Worm (Caenorhabditis elegans): ENCODE results near the gene F42A10.7.

F42A10.7 gene

DNA sequence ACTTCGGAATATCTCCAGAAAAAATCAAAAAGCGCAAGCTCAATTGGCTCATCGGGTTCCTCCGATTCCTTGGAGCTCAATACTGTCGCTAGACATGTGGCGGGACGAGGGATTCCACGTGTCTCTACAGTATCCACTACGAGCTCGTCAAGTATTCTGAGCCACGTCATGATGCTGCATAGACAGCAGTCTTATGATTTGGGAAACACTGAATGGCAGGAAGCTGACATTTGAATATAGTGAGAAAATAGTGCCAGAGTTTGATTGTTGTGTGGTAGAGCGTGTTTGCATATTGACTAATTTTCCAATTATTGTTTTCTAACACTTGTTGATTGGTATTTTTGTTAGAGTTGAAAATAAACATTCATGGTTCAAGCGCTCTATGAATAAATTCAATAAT lies 15.1 kb downstream of the F42A10.7 start:
- TF ChIP-seq klf-2 (GFP tag; conservative IDR thresholded peaks at IDR 0.05) (no peak), ztf-23 (GFP tag; IDR thresholded peaks at IDR 0.05) (no peak), ztf-29 (GFP tag; IDR thresholded peaks at IDR 0.05) (no peak), ref-1 (GFP tag; conservative IDR thresholded peaks at IDR 0.05) (no peak), tab-1 (GFP tag; IDR thresholded peaks at IDR 0.05) (no peak), flt-1 (GFP tag; IDR thresholded peaks at IDR 0.05) (no peak)

DNA sequence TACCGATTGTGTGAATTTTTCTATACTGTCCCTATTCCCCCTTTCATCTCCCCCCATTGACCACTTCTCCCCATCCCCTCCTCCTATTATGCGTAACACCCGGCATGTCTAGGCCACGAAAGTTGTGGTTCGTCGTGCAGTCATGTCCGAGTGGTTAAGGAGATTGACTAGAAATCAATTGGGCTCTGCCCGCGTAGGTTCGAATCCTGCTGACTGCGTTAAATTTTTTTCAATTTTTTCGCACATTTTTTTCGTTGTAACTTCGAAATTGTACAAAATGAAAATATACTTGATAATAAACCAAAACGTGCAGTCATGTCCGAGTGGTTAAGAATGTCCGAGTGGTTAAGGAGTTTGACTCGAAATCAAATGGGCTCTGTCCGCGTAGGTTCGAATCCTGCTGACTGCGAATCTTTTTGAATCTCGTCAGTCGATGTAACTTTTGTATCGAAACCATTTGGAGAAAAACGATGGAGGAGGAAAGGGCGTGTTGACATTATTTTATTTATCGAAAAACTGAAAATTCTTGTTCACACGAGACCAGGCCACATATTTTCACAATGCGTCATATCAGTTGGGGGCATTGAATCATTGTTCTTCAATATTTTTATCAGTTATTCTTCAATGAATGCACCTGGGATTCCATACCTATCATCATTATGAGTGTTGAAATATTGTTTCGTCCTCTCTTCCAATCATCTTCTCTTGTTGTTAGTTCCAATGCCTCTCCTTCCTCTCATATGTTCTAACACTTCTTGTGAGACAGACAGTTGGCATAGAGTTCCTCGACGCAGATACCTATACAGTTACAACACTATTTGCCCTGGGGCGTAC lies 19.6 kb downstream of the F42A10.7 start, which contains the start of gene nfm-1:
nfm-1 (plus strand) TSS at position 812 of the 834 bp plus-strand sequence.
- TF ChIP-seq tab-1 (GFP tag; IDR thresholded peaks at IDR 0.05) (peak; percentile 93), T22C8.4 (GFP tag; IDR thresholded peaks at IDR 0.05) (peak; percentile 90), ztf-29 (GFP tag; IDR thresholded peaks at IDR 0.05) (peak; percentile 95), klf-2 (GFP tag; conservative IDR thresholded peaks at IDR 0.05) (peak; percentile 88), ref-1 (GFP tag; conservative IDR thresholded peaks at IDR 0.05) (peak; percentile 89), flt-1 (GFP tag; IDR thresholded peaks at IDR 0.05) (peak; percentile 96), cog-1 (tag; optimal IDR thresholded peaks at IDR 0.05) (peak; percentile 89), ztf-23 (GFP tag; IDR thresholded peaks at IDR 0.05) (peak; percentile 95), med-1 (GFP tag; optimal IDR thresholded peaks at IDR 0.05; ENCODE audit: insufficient read depth) (peak; percentile 60)

DNA sequence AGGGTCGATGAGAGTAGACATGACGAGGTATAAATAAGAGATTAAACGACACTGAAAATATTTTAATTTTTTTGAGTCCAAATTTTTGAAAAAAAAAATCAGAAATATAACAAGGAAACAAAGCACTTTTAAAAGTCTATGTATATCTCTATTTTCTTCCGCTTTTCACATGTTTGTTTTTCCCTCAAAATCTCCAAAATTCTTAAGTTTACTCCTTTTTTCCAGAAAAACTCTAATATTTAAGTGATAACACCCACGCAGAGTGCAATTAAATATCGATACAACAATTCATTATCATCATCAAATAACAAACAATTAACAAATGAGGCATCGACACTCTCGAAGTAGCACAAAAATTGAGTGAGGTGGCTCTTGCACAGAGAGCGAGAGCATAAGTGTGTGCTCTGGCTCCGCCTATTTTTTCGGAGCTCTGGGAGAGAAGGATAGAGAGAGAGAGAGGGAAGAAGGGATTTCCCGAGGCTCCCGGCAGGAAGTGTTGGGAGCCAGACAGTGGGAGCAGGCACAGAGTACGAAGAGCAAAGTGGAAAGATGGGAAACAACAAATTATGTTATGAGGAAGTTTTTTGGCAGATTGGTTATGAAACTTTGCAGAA lies 20.7 kb downstream of the F42A10.7 start, which contains the start of gene anmt-2:
anmt-2 (minus strand) TSS at position 51 of the 614 bp plus-strand sequence.
- TF ChIP-seq ztf-29 (GFP tag; IDR thresholded peaks at IDR 0.05) (no peak), med-1 (GFP tag; optimal IDR thresholded peaks at IDR 0.05; ENCODE audit: insufficient read depth) (no peak), ztf-23 (GFP tag; IDR thresholded peaks at IDR 0.05) (no peak), tab-1 (GFP tag; IDR thresholded peaks at IDR 0.05) (no peak), cog-1 (tag; optimal IDR thresholded peaks at IDR 0.05) (no peak), klf-2 (GFP tag; conservative IDR thresholded peaks at IDR 0.05) (no peak), flt-1 (GFP tag; IDR thresholded peaks at IDR 0.05) (no peak), ref-1 (GFP tag; conservative IDR thresholded peaks at IDR 0.05) (no peak), T22C8.4 (GFP tag; IDR thresholded peaks at IDR 0.05) (no peak)

DNA sequence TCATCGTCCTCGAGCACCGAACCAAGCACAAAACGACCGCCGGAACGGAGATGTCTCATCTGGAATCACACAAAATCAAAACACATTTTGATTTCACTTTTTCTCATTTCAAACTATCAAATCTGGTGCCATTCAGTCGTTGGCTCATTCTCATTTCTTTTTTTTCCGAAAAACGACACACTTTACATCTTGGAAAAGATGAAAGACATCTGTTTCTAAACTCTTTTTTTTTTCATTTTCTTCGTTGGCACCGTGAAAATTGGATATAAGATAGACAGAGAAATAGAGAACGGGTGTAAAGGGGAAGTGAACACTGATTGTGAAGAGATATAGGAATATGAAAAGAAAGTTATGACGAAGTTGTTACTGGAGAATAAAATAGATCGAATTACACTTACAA lies 22.7 kb downstream of the F42A10.7 start:
- TF ChIP-seq ztf-23 (GFP tag; IDR thresholded peaks at IDR 0.05): no peak
- no peak for TF ChIP-seq klf-2 (GFP tag; conservative IDR thresholded peaks at IDR 0.05)
- no peak for TF ChIP-seq cog-1 (tag; optimal IDR thresholded peaks at IDR 0.05)
- no peak for TF ChIP-seq flt-1 (GFP tag; IDR thresholded peaks at IDR 0.05)
- TF ChIP-seq tab-1 (GFP tag; IDR thresholded peaks at IDR 0.05): no peak
- no peak for TF ChIP-seq ref-1 (GFP tag; conservative IDR thresholded peaks at IDR 0.05)
- TF ChIP-seq ztf-29 (GFP tag; IDR thresholded peaks at IDR 0.05): no peak
- no peak for TF ChIP-seq T22C8.4 (GFP tag; IDR thresholded peaks at IDR 0.05)
- no peak for TF ChIP-seq med-1 (GFP tag; optimal IDR thresholded peaks at IDR 0.05; ENCODE audit: insufficient read depth)

DNA sequence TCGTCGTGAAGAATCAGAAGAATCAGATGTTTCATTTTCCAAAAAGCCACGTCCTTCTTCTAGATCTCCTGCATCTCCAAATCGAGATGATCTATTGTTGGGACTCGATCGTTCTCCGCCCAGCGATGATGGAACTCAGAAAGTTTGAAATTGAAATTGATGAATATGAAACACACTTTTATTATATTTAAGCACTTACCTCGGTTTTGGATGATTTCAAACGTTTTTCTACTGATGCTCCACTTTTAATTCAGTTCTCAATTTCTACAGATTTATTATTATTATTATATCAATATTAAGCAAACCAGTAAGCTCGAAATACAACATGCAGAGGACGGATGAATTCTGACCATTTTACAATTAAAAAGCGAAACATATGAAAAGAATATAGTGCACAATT lies 23.9 kb downstream of the F42A10.7 start:
- no peak for TF ChIP-seq flt-1 (GFP tag; IDR thresholded peaks at IDR 0.05)
- no peak for TF ChIP-seq cog-1 (tag; optimal IDR thresholded peaks at IDR 0.05)
- no peak for TF ChIP-seq ref-1 (GFP tag; conservative IDR thresholded peaks at IDR 0.05)
- TF ChIP-seq T22C8.4 (GFP tag; IDR thresholded peaks at IDR 0.05): no peak
- no peak for TF ChIP-seq tab-1 (GFP tag; IDR thresholded peaks at IDR 0.05)
- no peak for TF ChIP-seq ztf-29 (GFP tag; IDR thresholded peaks at IDR 0.05)
- TF ChIP-seq ztf-23 (GFP tag; IDR thresholded peaks at IDR 0.05): no peak
- TF ChIP-seq med-1 (GFP tag; optimal IDR thresholded peaks at IDR 0.05; ENCODE audit: insufficient read depth): no peak
- no peak for TF ChIP-seq klf-2 (GFP tag; conservative IDR thresholded peaks at IDR 0.05)

DNA sequence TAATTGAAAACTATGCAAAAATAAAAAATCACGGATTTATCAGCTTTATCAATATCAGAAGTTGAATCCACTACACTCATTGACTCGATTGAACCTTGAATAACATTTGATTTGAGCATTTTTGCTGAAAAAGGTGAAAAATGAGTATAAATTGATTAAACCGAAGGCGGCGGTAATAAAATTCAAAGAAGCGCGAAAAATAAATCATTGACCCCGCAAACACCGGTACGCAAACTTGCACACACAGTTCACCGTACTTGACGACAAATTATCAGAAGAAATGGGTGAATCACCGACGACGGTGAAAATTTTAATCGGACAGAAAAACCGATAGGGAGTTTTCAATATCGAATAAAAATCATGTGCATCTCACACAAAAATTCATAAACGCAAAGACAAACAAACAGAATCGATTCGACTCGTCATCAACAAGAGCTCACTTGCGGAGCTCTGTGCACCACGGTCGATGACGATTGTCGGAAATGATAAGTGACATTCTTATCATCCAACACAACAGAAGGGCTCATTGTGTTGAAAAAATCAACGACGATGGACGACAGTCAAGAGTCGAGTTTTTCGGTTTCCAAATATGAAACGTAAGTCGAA lies 28.9 kb downstream of the F42A10.7 start, which contains the start of the genes wht-7 and Y42G9A.1:
wht-7 (minus strand) TSS at position 131 of the 606 bp plus-strand sequence.
Y42G9A.1 (plus strand) TSS at position 495 of the 606 bp plus-strand sequence.
- TF ChIP-seq tab-1 (GFP tag; IDR thresholded peaks at IDR 0.05): no peak
- TF ChIP-seq med-1 (GFP tag; optimal IDR thresholded peaks at IDR 0.05; ENCODE audit: insufficient read depth): no peak
- no peak for TF ChIP-seq T22C8.4 (GFP tag; IDR thresholded peaks at IDR 0.05)
- no peak for TF ChIP-seq ref-1 (GFP tag; conservative IDR thresholded peaks at IDR 0.05)
- TF ChIP-seq ztf-29 (GFP tag; IDR thresholded peaks at IDR 0.05): no peak
- no peak for TF ChIP-seq klf-2 (GFP tag; conservative IDR thresholded peaks at IDR 0.05)
- no peak for TF ChIP-seq flt-1 (GFP tag; IDR thresholded peaks at IDR 0.05)
- no peak for TF ChIP-seq cog-1 (tag; optimal IDR thresholded peaks at IDR 0.05)
- no peak for TF ChIP-seq ztf-23 (GFP tag; IDR thresholded peaks at IDR 0.05)

DNA sequence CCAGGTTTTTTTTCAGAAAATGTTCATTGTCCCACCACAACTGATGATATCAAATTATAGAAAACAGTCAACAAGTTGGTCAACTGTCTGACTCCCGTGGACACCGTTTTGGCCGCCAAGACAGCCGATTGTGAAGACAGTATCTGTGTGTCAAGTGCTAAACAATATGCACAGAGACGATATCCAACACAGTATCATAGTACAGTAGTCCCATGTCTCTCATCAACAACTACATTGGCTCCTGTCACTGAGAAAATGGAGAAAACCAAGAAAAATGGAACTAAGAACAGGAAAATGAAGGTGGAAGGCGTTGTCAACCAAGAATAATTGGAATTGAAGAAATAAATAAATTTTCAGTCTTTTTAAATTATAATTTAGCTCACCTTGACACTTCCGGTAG lies 29.8 kb downstream of the F42A10.7 start:
- TF ChIP-seq ref-1 (GFP tag; conservative IDR thresholded peaks at IDR 0.05) (no peak), klf-2 (GFP tag; conservative IDR thresholded peaks at IDR 0.05) (no peak), ztf-29 (GFP tag; IDR thresholded peaks at IDR 0.05) (no peak), T22C8.4 (GFP tag; IDR thresholded peaks at IDR 0.05) (no peak), ztf-23 (GFP tag; IDR thresholded peaks at IDR 0.05) (no peak), cog-1 (tag; optimal IDR thresholded peaks at IDR 0.05) (no peak), tab-1 (GFP tag; IDR thresholded peaks at IDR 0.05) (no peak), flt-1 (GFP tag; IDR thresholded peaks at IDR 0.05) (no peak), med-1 (GFP tag; optimal IDR thresholded peaks at IDR 0.05; ENCODE audit: insufficient read depth) (no peak)

DNA sequence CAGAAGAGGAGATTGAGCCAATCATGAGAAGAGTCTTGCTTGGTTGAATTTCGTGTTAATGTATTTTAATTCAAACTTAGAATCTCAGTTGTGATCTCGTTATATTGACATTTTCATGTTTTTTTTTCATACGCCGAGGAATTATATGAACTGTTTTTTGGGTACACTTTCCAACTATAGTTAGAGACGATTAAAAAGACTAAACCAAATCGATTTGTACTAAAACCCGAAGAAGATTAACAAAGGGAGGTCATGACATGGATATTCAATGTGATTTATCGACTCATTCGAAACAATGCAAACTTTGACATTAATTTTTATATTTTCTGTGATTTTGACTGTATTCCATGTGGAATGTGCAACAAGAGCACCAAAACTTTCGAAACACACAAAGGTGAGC lies 30.6 kb downstream of the F42A10.7 start, which contains the start of gene Y42G9A.2:
Y42G9A.2 (plus strand) TSS at position 284 of the 400 bp plus-strand sequence.
- TF ChIP-seq tab-1 (GFP tag; IDR thresholded peaks at IDR 0.05): no peak
- no peak for TF ChIP-seq ztf-23 (GFP tag; IDR thresholded peaks at IDR 0.05)
- no peak for TF ChIP-seq flt-1 (GFP tag; IDR thresholded peaks at IDR 0.05)
- TF ChIP-seq klf-2 (GFP tag; conservative IDR thresholded peaks at IDR 0.05): no peak
- TF ChIP-seq ztf-29 (GFP tag; IDR thresholded peaks at IDR 0.05): no peak
- TF ChIP-seq cog-1 (tag; optimal IDR thresholded peaks at IDR 0.05): no peak
- no peak for TF ChIP-seq T22C8.4 (GFP tag; IDR thresholded peaks at IDR 0.05)
- no peak for TF ChIP-seq med-1 (GFP tag; optimal IDR thresholded peaks at IDR 0.05; ENCODE audit: insufficient read depth)
- TF ChIP-seq ref-1 (GFP tag; conservative IDR thresholded peaks at IDR 0.05): no peak
